Worm (Caenorhabditis elegans) whole organism, L2 larva: ENCODE measurements around the gene K07E3.2.

ENCODE experiments used
- C34F6.9 ChIP-seq: fragments of 150-350 bp; optimal IDR thresholded peaks from 2 replicates; lab custom pipeline; 2014; ENCODE audit warnings: missing biosample characterization, missing genetic modification characterization
- F13H6.1 ChIP-seq: sonication (generic microtip); optimal IDR thresholded peaks from 2 replicates; lab custom pipeline; 2016; ENCODE audit warnings: missing genetic modification characterization, missing compliant biosample characterization
- R02D3.7 ChIP-seq: fragments of 150-350 bp; optimal IDR thresholded peaks from 2 replicates; lab custom pipeline; 2014; ENCODE audit warnings: missing biosample characterization, missing genetic modification characterization
- ZK546.5 ChIP-seq: sonication (generic microtip); optimal IDR thresholded peaks from 2 replicates; lab custom pipeline; 2017; ENCODE audit warnings: missing biosample characterization, missing genetic modification characterization
- alr-1 ChIP-seq: fragments of 150-350 bp; optimal IDR thresholded peaks from 2 replicates; lab custom pipeline; 2014; ENCODE audit warnings: missing biosample characterization, missing genetic modification characterization
- blmp-1 ChIP-seq: sonication (generic microtip); optimal IDR thresholded peaks from 2 replicates; lab custom pipeline; 2017; ENCODE audit warnings: missing genetic modification characterization, mild to moderate bottlenecking, missing compliant biosample characterization, antibody characterized with exemption, moderate library complexity; ENCODE audit not compliant: insufficient read depth
- ceh-16 ChIP-seq: fragments of 150-350 bp; optimal IDR thresholded peaks from 2 replicates; lab custom pipeline; 2014; ENCODE audit warnings: missing biosample characterization, missing genetic modification characterization
- ceh-82 ChIP-seq: fragments of 150-350 bp; optimal IDR thresholded peaks from 2 replicates; lab custom pipeline; 2014; ENCODE audit warnings: missing biosample characterization, missing genetic modification characterization
- crh-2 ChIP-seq: sonication (generic microtip); optimal IDR thresholded peaks from 2 replicates; lab custom pipeline; 2017; ENCODE audit warnings: missing biosample characterization, missing genetic modification characterization
- dmd-4 ChIP-seq: sonication (generic microtip); optimal IDR thresholded peaks from 2 replicates; lab custom pipeline; 2017; ENCODE audit warnings: missing biosample characterization, missing genetic modification characterization
- egl-27 ChIP-seq: sonication (generic microtip); optimal IDR thresholded peaks from 3 replicates; lab custom pipeline; 2017; ENCODE audit warnings: missing biosample characterization, missing genetic modification reagents, missing genetic modification characterization
- elt-1 ChIP-seq: fragments of 150-350 bp; optimal IDR thresholded peaks from 2 replicates; lab custom pipeline; 2014; ENCODE audit warnings: missing biosample characterization, missing genetic modification characterization
- elt-3 ChIP-seq: sonication (generic microtip); optimal IDR thresholded peaks from 2 replicates; lab custom pipeline; 2017; ENCODE audit warnings: missing biosample characterization, missing genetic modification characterization
- fos-1 ChIP-seq: fragments of 150-350 bp; optimal IDR thresholded peaks from 2 replicates; lab custom pipeline; 2014; ENCODE audit warnings: missing biosample characterization, missing genetic modification characterization
- lin-11 ChIP-seq: fragments of 150-350 bp; sonication (generic microtip); optimal IDR thresholded peaks from 2 replicates; lab custom pipeline; 2014; ENCODE audit warnings: missing biosample characterization, missing genetic modification characterization, inconsistent platforms, mixed read lengths
- mab-5 ChIP-seq: fragments of 150-350 bp; optimal IDR thresholded peaks from 2 replicates; lab custom pipeline; 2014; ENCODE audit warnings: missing biosample characterization, missing genetic modification characterization
- mbf-1 ChIP-seq: sonication (generic microtip); optimal IDR thresholded peaks from 2 replicates; lab custom pipeline; 2017; ENCODE audit warnings: missing biosample characterization, missing genetic modification characterization
- nhr-10 ChIP-seq: sonication (generic microtip); optimal IDR thresholded peaks from 2 replicates; lab custom pipeline; 2017; ENCODE audit warnings: missing biosample characterization, missing genetic modification characterization
- nhr-129 ChIP-seq: fragments of 150-350 bp; optimal IDR thresholded peaks from 2 replicates; lab custom pipeline; 2014; ENCODE audit warnings: missing biosample characterization, missing genetic modification characterization
- nhr-21 ChIP-seq: fragments of 150-350 bp; optimal IDR thresholded peaks from 2 replicates; lab custom pipeline; 2014; ENCODE audit warnings: missing biosample characterization, missing genetic modification characterization
- nhr-237 ChIP-seq: fragments of 150-350 bp; optimal IDR thresholded peaks from 2 replicates; lab custom pipeline; 2014; ENCODE audit warnings: missing biosample characterization, missing genetic modification characterization
- nhr-6 ChIP-seq: fragments of 150-350 bp; optimal IDR thresholded peaks from 2 replicates; lab custom pipeline; 2014; ENCODE audit warnings: missing biosample characterization, missing genetic modification characterization
- nhr-77 ChIP-seq: fragments of 150-350 bp; optimal IDR thresholded peaks from 2 replicates; lab custom pipeline; 2014; ENCODE audit warnings: missing biosample characterization, missing genetic modification characterization
- peb-1 ChIP-seq: fragments of 150-350 bp; optimal IDR thresholded peaks from 2 replicates; lab custom pipeline; 2014; ENCODE audit warnings: missing biosample characterization, missing genetic modification characterization
- sem-4 ChIP-seq: fragments of 150-350 bp; optimal IDR thresholded peaks from 2 replicates; lab custom pipeline; 2014; ENCODE audit warnings: missing biosample characterization, missing genetic modification reagents, missing genetic modification characterization
- skn-1 ChIP-seq: sonication (generic microtip); optimal IDR thresholded peaks from 2 replicates; lab custom pipeline; 2017; ENCODE audit warnings: missing biosample characterization, missing genetic modification characterization
- sma-3 ChIP-seq: sonication (generic microtip); optimal IDR thresholded peaks from 2 replicates; lab custom pipeline; 2016; ENCODE audit warnings: missing genetic modification reagents, missing genetic modification characterization, missing compliant biosample characterization
- snpc-4 ChIP-seq: fragments of 150-350 bp; optimal IDR thresholded peaks from 2 replicates; lab custom pipeline; 2014; ENCODE audit warnings: missing biosample characterization, missing genetic modification characterization
- unc-39 ChIP-seq: fragments of 150-350 bp; optimal IDR thresholded peaks from 2 replicates; lab custom pipeline; 2014; ENCODE audit warnings: missing biosample characterization, missing genetic modification characterization
- unc-55 ChIP-seq: fragments of 150-350 bp; sonication (generic microtip); optimal IDR thresholded peaks from 3 replicates; lab custom pipeline; 2014; ENCODE audit warnings: missing biosample characterization, missing genetic modification reagents, missing genetic modification characterization
- unc-62 ChIP-seq: fragments of 150-350 bp; optimal IDR thresholded peaks from 2 replicates; lab custom pipeline; 2014; ENCODE audit warnings: missing biosample characterization, missing genetic modification reagents, missing genetic modification characterization
- ztf-1 ChIP-seq: fragments of 200-800 bp; sonication (Bioruptor generic); conservative IDR thresholded peaks from 2 replicates; pipeline ENCODE4 v1.3.6; 2022; ENCODE audit warnings: missing genetic modification characterization, missing compliant biosample characterization
- ztf-11 ChIP-seq: sonication (generic microtip); optimal IDR thresholded peaks from 2 replicates; lab custom pipeline; 2017; ENCODE audit warnings: missing biosample characterization, missing genetic modification characterization

Gene K07E3.2

ce11 chrX:8139146-8139545 lies 35.0 kb downstream of the K07E3.2 start, which contains the start of gene C02B8.3:
Gene C02B8.3 (plus strand): TSS chrX:8139446.
- no peak for TF ChIP-seq skn-1 (tag; lab: Kevin White, UChicago)
- TF ChIP-seq unc-55 (GFP tag; lab: Kevin White, UChicago): no peak
- TF ChIP-seq blmp-1 (tag; lab: Kevin White, UChicago): no peak
- no peak for TF ChIP-seq unc-39 (tag; lab: Kevin White, UChicago)
- TF ChIP-seq nhr-6 (tag; lab: Kevin White, UChicago): no peak
- TF ChIP-seq R02D3.7: no peak
- TF ChIP-seq peb-1 (tag; lab: Kevin White, UChicago): no peak
- TF ChIP-seq sma-3 (GFP tag; lab: Kevin White, UChicago): no peak
- TF ChIP-seq egl-27: no peak
- TF ChIP-seq nhr-129 (tag; lab: Kevin White, UChicago): no peak

DNA sequence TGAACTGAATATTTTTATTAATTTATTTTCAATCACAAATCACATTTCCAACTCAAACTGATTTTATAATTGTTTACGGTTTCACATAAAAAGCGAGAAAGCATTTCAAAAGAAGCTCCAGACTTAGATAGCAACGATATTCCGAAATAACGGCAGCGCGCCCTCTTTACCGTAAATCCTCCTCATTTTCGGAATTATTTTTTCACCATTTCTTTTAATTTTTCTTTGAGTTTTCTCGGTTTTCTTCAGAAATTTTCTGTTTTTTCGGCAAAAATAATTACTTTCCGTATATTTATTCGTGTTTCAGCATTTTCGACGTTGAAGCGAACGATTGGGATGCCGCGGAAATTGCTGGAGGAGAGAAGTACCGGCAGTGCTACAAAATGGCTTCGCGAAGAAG lies 43.3 kb downstream of the K07E3.2 start, which contains the start of gene C02B8.1:
C02B8.1 (plus strand) TSS at position 301 of the 400 bp plus-strand sequence.
- TF ChIP-seq nhr-21 (tag; lab: Kevin White, UChicago) (no peak), ceh-16 (tag; lab: Kevin White, UChicago) (no peak), nhr-77 (tag; lab: Kevin White, UChicago) (no peak), C34F6.9 (tag; lab: Kevin White, UChicago) (no peak), sem-4 (tag; lab: Kevin White, UChicago) (no peak), nhr-129 (tag; lab: Kevin White, UChicago) (no peak), unc-55 (GFP tag; lab: Kevin White, UChicago) (no peak)

- TF ChIP-seq blmp-1 (tag; lab: Kevin White, UChicago): no peak
- TF ChIP-seq nhr-77 (tag; lab: Kevin White, UChicago): no peak
- TF ChIP-seq ztf-1: no peak
- no peak for TF ChIP-seq unc-62
- TF ChIP-seq unc-39 (tag; lab: Kevin White, UChicago): no peak
- TF ChIP-seq lin-11 (tag; lab: Kevin White, UChicago): no peak
- no peak for TF ChIP-seq ztf-11 (tag; lab: Kevin White, UChicago)
- TF ChIP-seq F13H6.1: no peak
- no peak for TF ChIP-seq alr-1 (tag; lab: Kevin White, UChicago)
- no peak for TF ChIP-seq mbf-1 (tag; lab: Kevin White, UChicago)
- no peak for TF ChIP-seq nhr-237 (tag; lab: Kevin White, UChicago)
- no peak for TF ChIP-seq skn-1 (tag; lab: Kevin White, UChicago)
- no peak for TF ChIP-seq elt-1 (tag; lab: Kevin White, UChicago)
- no peak for TF ChIP-seq nhr-6 (tag; lab: Kevin White, UChicago)
- TF ChIP-seq crh-2 (tag; lab: Kevin White, UChicago): no peak
Observed at ce11 chrX:8148993-8149392, 44.9 kb downstream of the K07E3.2 start.

ce11 chrX:8150621-8151020 lies 46.5 kb downstream of the K07E3.2 start, which contains the start of gene F22F1.2:
Gene F22F1.2 (minus strand): TSS chrX:8150721.
- no peak for TF ChIP-seq ZK546.5 (tag; lab: Kevin White, UChicago)
- no peak for TF ChIP-seq elt-1 (tag; lab: Kevin White, UChicago)
- no peak for TF ChIP-seq mab-5 (tag; lab: Kevin White, UChicago)
- TF ChIP-seq ceh-82 (tag; lab: Kevin White, UChicago): no peak
- no peak for TF ChIP-seq unc-55 (GFP tag; lab: Kevin White, UChicago)
- no peak for TF ChIP-seq unc-62
- no peak for TF ChIP-seq skn-1 (tag; lab: Kevin White, UChicago)
- no peak for TF ChIP-seq snpc-4
- TF ChIP-seq mbf-1 (tag; lab: Kevin White, UChicago): no peak
- TF ChIP-seq elt-3 (tag; lab: Kevin White, UChicago): no peak
- TF ChIP-seq sem-4 (tag; lab: Kevin White, UChicago): no peak
- TF ChIP-seq dmd-4 (tag; lab: Kevin White, UChicago): no peak

- TF ChIP-seq lin-11 (tag; lab: Kevin White, UChicago): peak; percentile 13
- TF ChIP-seq nhr-10 (tag; lab: Kevin White, UChicago): no peak
- TF ChIP-seq, all 48 proteins: peak for 1
Observed at ce11 chrX:8151409-8151808, 47.3 kb downstream of the K07E3.2 start.

DNA sequence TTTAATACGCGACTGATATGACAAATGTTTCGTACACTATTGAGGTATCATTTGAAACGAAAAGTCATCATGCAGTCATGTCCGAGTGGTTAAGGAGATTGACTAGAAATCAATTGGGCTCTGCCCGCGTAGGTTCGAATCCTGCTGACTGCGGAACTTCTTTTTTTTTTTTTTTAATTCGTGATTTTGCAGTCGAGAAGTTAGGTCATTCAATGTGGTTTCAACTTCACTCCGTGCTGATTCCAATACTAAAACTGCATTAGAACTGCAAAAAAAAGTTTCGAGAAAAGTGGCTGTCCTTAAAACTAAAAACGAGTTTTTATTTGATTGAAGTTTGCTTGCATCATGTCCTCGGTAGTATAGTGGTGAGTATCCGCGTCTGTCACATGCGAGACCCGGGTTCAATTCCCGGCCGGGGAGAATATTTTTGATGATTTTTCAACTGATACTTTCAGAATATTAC lies 50.3 kb downstream of the K07E3.2 start:
- peak; percentile 39 for TF ChIP-seq sma-3 (GFP tag; lab: Kevin White, UChicago)
- peak; percentile 2 for TF ChIP-seq fos-1 (tag; lab: Kevin White, UChicago)
- TF ChIP-seq crh-2 (tag; lab: Kevin White, UChicago): peak; percentile 45
- TF ChIP-seq unc-55 (GFP tag; lab: Kevin White, UChicago): peak; percentile 24
- peak; percentile 34 for TF ChIP-seq nhr-129 (tag; lab: Kevin White, UChicago)
